Fruit fly (Drosophila melanogaster): ENCODE results near the gene Ndc1.

The Ndc1 gene

dm6 chr3R:23924200-23924599 lies at the start of gene Ndc1:
Gene Ndc1, plus strand, starts transcription at chr3R:23924399.
- no peak for TF ChIP-seq noc (tag; optimal IDR thresholded peaks at IDR 0.05)

- TF ChIP-seq noc (tag; optimal IDR thresholded peaks at IDR 0.05): no peak
These were observed 49.4 kb upstream of the Ndc1 start for dm6 chr3R:23874752-23875151.

dm6 chr3R:23876699-23877098 lies 47.5 kb upstream of the Ndc1 start:
- no peak for TF ChIP-seq noc (tag; optimal IDR thresholded peaks at IDR 0.05)

dm6 chr3R:23877606-23878317 lies 46.4 kb upstream of the Ndc1 start:
- TF ChIP-seq noc (tag; optimal IDR thresholded peaks at IDR 0.05): no peak

DNA sequence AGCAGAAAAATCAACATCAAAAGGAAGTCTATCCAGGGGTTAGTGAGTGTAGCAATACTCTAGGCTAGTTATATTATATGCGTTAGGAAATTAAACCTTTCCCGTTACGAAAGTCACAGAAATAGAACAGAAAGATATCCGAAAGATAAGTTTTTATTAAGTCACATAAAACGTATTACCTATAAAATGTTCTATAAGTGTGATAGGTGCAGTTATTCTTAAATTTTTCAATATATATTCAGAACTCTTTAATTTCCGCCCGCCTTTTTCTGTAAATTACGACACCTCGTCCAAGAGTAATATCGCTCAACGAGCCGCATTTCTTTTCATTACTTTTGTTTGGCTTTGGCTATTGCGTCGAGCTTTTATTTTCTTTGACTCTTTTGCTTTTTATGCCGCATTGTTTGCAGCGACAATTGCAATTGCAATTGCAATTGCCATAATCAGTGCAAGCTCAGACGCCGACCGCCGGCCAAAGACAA lies 45.8 kb upstream of the Ndc1 start:
- TF ChIP-seq noc (tag; optimal IDR thresholded peaks at IDR 0.05): no peak

DNA sequence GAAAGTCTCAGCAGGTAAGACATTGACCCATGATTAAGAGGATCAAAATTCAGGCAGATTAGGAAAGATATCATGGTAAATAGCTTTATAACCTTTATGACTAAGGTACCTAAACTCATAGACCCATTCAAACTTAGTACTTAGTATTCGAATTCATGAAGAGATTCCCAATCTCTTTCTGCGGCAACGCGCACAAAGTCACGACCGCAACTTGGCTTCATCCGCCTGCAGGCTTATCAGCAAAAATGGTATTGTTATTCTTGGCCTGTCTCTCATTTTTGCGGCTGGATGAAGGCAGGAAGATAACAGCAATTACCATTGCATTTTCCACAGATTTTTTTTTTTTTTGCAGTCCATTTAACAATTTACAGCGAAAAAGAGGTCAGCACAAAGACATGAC lies 43.9 kb upstream of the Ndc1 start:
- no peak for TF ChIP-seq noc (tag; optimal IDR thresholded peaks at IDR 0.05)

dm6 chr3R:23884088-23884727 lies 40.0 kb upstream of the Ndc1 start:
- TF ChIP-seq noc (tag; optimal IDR thresholded peaks at IDR 0.05): no peak

- TF ChIP-seq noc (tag; optimal IDR thresholded peaks at IDR 0.05): no peak
These were observed 39.0 kb upstream of the Ndc1 start for dm6 chr3R:23885182-23885581.

DNA sequence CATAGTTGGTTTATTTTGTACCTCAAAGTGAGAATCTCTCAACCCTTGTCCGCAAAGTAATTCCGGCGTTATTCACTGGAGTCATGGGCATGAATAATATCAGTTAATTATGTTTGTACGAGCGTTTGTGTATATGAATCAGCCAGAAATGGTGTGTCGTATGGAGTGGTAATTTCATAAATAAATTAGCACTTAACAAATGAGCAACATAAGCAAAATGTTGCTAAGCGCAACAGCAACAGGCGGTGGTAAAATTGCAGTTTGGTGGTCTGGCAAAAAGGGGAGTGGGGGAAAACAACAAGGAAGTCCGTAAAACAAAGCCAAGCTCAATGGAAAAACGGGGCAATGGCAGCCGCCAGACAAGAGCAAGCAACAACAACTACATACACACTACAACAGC lies 38.5 kb upstream of the Ndc1 start:
- no peak for TF ChIP-seq noc (tag; optimal IDR thresholded peaks at IDR 0.05)

- TF ChIP-seq noc (tag; optimal IDR thresholded peaks at IDR 0.05): peak; percentile 32
These were observed 37.7 kb upstream of the Ndc1 start for dm6 chr3R:23886270-23887095.

DNA sequence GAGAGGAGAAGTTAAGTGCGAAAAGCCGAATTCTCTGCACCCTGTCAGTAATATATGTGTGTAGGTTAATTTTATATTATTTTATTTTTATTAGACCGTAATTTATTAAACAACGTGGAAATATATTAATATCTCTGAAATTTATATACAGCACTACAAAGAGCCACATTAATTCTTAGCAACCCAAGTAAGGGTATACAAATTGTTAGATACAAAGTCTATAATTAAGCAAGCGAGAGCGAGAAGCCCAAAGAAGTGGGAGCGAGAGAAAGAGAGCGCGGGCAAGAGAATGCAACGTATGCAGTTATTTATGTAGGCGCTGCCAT lies 37.1 kb upstream of the Ndc1 start:
- peak; percentile 13 for TF ChIP-seq noc (tag; optimal IDR thresholded peaks at IDR 0.05)

- no peak for TF ChIP-seq noc (tag; optimal IDR thresholded peaks at IDR 0.05)
These were observed 36.6 kb upstream of the Ndc1 start for dm6 chr3R:23887572-23887971.

dm6 chr3R:23888273-23889220 lies 35.7 kb upstream of the Ndc1 start:
- no peak for TF ChIP-seq noc (tag; optimal IDR thresholded peaks at IDR 0.05)

- TF ChIP-seq noc (tag; optimal IDR thresholded peaks at IDR 0.05): peak; percentile 39
These were observed 34.3 kb upstream of the Ndc1 start, which contains the start of gene Pli for dm6 chr3R:23889922-23890321. Gene Pli, minus strand, starts transcription at chr3R:23890052.

DNA sequence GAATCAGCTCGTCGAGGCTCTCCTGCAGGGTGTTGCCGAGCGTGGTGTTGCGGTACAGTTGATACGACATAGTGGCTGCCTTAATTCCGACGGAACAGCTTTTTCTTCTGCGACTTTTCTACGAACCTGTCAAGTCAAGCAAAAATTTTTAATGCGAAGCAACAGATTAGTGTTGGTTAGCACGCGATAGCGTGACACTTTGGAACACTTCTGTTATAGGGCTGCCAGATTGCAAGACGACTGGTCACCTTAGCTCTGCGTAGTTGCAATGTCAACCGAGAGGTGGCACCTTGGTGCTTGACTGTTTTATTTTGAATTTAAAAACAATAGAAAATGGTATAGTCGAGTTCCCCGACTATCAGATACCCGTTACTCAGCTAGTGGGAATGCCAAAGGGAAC lies 33.3 kb upstream of the Ndc1 start, which contains the start of gene TfIIA-S:
Gene TfIIA-S, minus strand, starts transcription at position 175 of the 400 bp plus-strand sequence.
- no peak for TF ChIP-seq noc (tag; optimal IDR thresholded peaks at IDR 0.05)

Measured in whole organism, larva.